Fruit fly (Drosophila melanogaster) whole organism, embryonic: ENCODE data around the gene CG43401.

Experiments used
- ATbp ChIP-seq: fragments of 200-800 bp; sonication (Bioruptor generic); optimal IDR thresholded peaks from 2 replicates; lab custom pipeline; 2017; ENCODE audit warnings: missing biosample characterization, mild to moderate bottlenecking, missing genetic modification characterization, missing genetic modification reagents
- Atf3 ChIP-seq: fragments of 200-800 bp; sonication (Bioruptor generic); optimal IDR thresholded peaks from 3 replicates; lab custom pipeline; 2016; ENCODE audit warnings: missing biosample characterization, missing genetic modification characterization
- CG10654 ChIP-seq: fragments of 200-800 bp; sonication (Bioruptor generic); optimal IDR thresholded peaks from 2 replicates; lab custom pipeline; 2016; ENCODE audit warnings: missing biosample characterization, missing genetic modification characterization
- CG12391 ChIP-seq: fragments of 200-800 bp; sonication (Bioruptor generic); optimal IDR thresholded peaks from 3 replicates; lab custom pipeline; 2018; ENCODE audit warnings: missing biosample characterization, mild to moderate bottlenecking, missing genetic modification characterization, moderate library complexity
- CG13775 ChIP-seq: fragments of 200-800 bp; sonication (Bioruptor generic); optimal IDR thresholded peaks from 3 replicates; lab custom pipeline; 2017; ENCODE audit warnings: missing biosample characterization, mild to moderate bottlenecking, missing genetic modification characterization
- CG14667 ChIP-seq: fragments of 200-800 bp; sonication (Bioruptor generic); IDR thresholded peaks from 2 replicates; pipeline ENCODE4 v1.3.6; 2022; ENCODE audit warnings: missing biosample characterization, missing genetic modification characterization
- CG14710 ChIP-seq: fragments of 200-800 bp; sonication (Bioruptor generic); optimal IDR thresholded peaks from 3 replicates; lab custom pipeline; 2019; ENCODE audit warnings: missing biosample characterization, mild to moderate bottlenecking, missing genetic modification characterization, moderate library complexity
- CG1529 ChIP-seq: fragments of 200-800 bp; sonication (Bioruptor generic); optimal IDR thresholded peaks from 3 replicates; lab custom pipeline; 2018; ENCODE audit warnings: missing biosample characterization, missing genetic modification characterization
- CG1603 ChIP-seq: fragments of 200-800 bp; sonication (Bioruptor generic); optimal IDR thresholded peaks from 2 replicates; lab custom pipeline; 2019; ENCODE audit warnings: missing biosample characterization, mild to moderate bottlenecking, missing genetic modification characterization, moderate library complexity
- CG16863 ChIP-seq: fragments of 200-800 bp; sonication (Bioruptor generic); optimal IDR thresholded peaks from 3 replicates; lab custom pipeline; 2016; ENCODE audit warnings: missing biosample characterization, missing genetic modification characterization
- CG17385 ChIP-seq: fragments of 200-800 bp; sonication (Bioruptor generic); optimal IDR thresholded peaks from 3 replicates; lab custom pipeline; 2018; ENCODE audit warnings: missing biosample characterization, mild to moderate bottlenecking, missing genetic modification characterization
- CG18476 ChIP-seq: fragments of 200-800 bp; sonication (Bioruptor generic); optimal IDR thresholded peaks from 2 replicates; lab custom pipeline; 2016; ENCODE audit warnings: missing biosample characterization, mild to moderate bottlenecking, missing genetic modification characterization
- CG30431 ChIP-seq: fragments of 200-800 bp; sonication (Bioruptor generic); optimal IDR thresholded peaks from 2 replicates; lab custom pipeline; 2017; ENCODE audit warnings: missing biosample characterization, missing genetic modification characterization
- CG31388 ChIP-seq: fragments of 200-800 bp; sonication (Bioruptor generic); optimal IDR thresholded peaks from 2 replicates; lab custom pipeline; 2016; ENCODE audit warnings: missing biosample characterization, missing genetic modification characterization
- CG3726 ChIP-seq: fragments of 200-800 bp; sonication (Bioruptor generic); IDR thresholded peaks from 3 replicates; pipeline ENCODE4, ENCODE4 v1.3.6; 2022; ENCODE audit warnings: missing biosample characterization, missing genetic modification characterization
- CG4707 ChIP-seq: fragments of 200-800 bp; sonication (Bioruptor generic); optimal IDR thresholded peaks from 2 replicates; lab custom pipeline; 2018; ENCODE audit warnings: missing biosample characterization, mild to moderate bottlenecking, missing genetic modification characterization, moderate library complexity
- CG5245 ChIP-seq: fragments of 200-800 bp; sonication (Bioruptor generic); optimal IDR thresholded peaks from 3 replicates; lab custom pipeline; 2016; ENCODE audit warnings: missing biosample characterization, missing genetic modification characterization
- CG6689 ChIP-seq: fragments of 200-800 bp; sonication (Bioruptor generic); IDR thresholded peaks from 2 replicates; pipeline ENCODE4 v1.3.6; 2022; ENCODE audit warnings: missing biosample characterization, missing genetic modification characterization
- CG7271 ChIP-seq: fragments of 200-800 bp; sonication (Bioruptor generic); optimal IDR thresholded peaks from 2 replicates; lab custom pipeline; 2018; ENCODE audit warnings: missing biosample characterization, mild to moderate bottlenecking, missing genetic modification characterization, moderate library complexity
- CG7786 ChIP-seq: fragments of 200-800 bp; sonication (Bioruptor generic); optimal IDR thresholded peaks from 2 replicates; lab custom pipeline; 2016; ENCODE audit warnings: missing biosample characterization, missing genetic modification characterization
- CG7839 ChIP-seq: fragments of 200-800 bp; sonication (Bioruptor generic); optimal IDR thresholded peaks from 3 replicates; lab custom pipeline; 2018; ENCODE audit warnings: missing biosample characterization, mild to moderate bottlenecking, missing genetic modification characterization, moderate library complexity
- CG9215 ChIP-seq: fragments of 200-800 bp; sonication (Bioruptor generic); IDR thresholded peaks from 2 replicates; pipeline ENCODE4 v1.3.6; 2022; ENCODE audit warnings: missing biosample characterization, missing genetic modification characterization
- CTCF ChIP-seq: fragments of 200-800 bp; sonication (Bioruptor generic); optimal IDR thresholded peaks from 2 replicates; lab custom pipeline; 2017; ENCODE audit warnings: missing biosample characterization, mild to moderate bottlenecking, missing genetic modification characterization, moderate library complexity
- CoRest ChIP-seq: fragments of 200-800 bp; sonication (Bioruptor generic); optimal IDR thresholded peaks from 3 replicates; lab custom pipeline; 2018; ENCODE audit warnings: missing biosample characterization, mild to moderate bottlenecking, missing genetic modification characterization, moderate library complexity
- Doc3 ChIP-seq: fragments of 200-800 bp; sonication (Bioruptor generic); IDR thresholded peaks from 3 replicates; pipeline ENCODE4 v1.3.6; 2022; ENCODE audit warnings: missing biosample characterization, missing genetic modification characterization; ENCODE audit not compliant: partially characterized antibody
- Fer2 ChIP-seq: fragments of 200-800 bp; sonication (Bioruptor generic); optimal IDR thresholded peaks from 2 replicates; lab custom pipeline; 2018; ENCODE audit warnings: missing biosample characterization, mild to moderate bottlenecking, missing genetic modification characterization, moderate library complexity
- Kr ChIP-seq: fragments of 200-800 bp; sonication (Bioruptor generic); optimal IDR thresholded peaks from 2 replicates; lab custom pipeline; 2017; ENCODE audit warnings: missing biosample characterization, mild to moderate bottlenecking, missing genetic modification characterization
- Lim3 ChIP-seq: fragments of 200-800 bp; sonication (Bioruptor generic); IDR thresholded peaks from 2 replicates; pipeline ENCODE4 v1.3.6; 2022; ENCODE audit warnings: missing biosample characterization, missing genetic modification characterization
- Lpt ChIP-seq: fragments of >200 bp; optimal IDR thresholded peaks from 2 replicates; lab custom pipeline; 2018; ENCODE audit warnings: missing biosample characterization, missing genetic modification characterization
- Nf-YC ChIP-seq: fragments of 200-800 bp; optimal IDR thresholded peaks from 3 replicates; lab custom pipeline; 2019; ENCODE audit warnings: missing biosample characterization, mild to moderate bottlenecking, missing genetic modification characterization, moderate library complexity
- NfI ChIP-seq: fragments of 200-800 bp; sonication (Bioruptor generic); optimal IDR thresholded peaks from 3 replicates; lab custom pipeline; 2018; ENCODE audit warnings: missing biosample characterization, mild to moderate bottlenecking, missing genetic modification characterization, moderate library complexity
- Rfx ChIP-seq: fragments of 200-800 bp; sonication (Bioruptor generic); IDR thresholded peaks from 2 replicates; pipeline ENCODE4 v1.3.6; 2022; ENCODE audit warnings: missing biosample characterization, missing genetic modification characterization
- Scr ChIP-seq: fragments of 200-800 bp; sonication (Bioruptor generic); IDR thresholded peaks from 2 replicates; pipeline ENCODE4 v1.3.6; 2022; ENCODE audit warnings: missing biosample characterization, missing genetic modification characterization; ENCODE audit not compliant: partially characterized antibody
- Sin3A ChIP-seq: fragments of >200 bp; optimal IDR thresholded peaks from 2 replicates; lab custom pipeline; 2018
- Sox100B ChIP-seq: fragments of 200-800 bp; sonication (Bioruptor generic); optimal IDR thresholded peaks from 3 replicates; lab custom pipeline; 2018; ENCODE audit warnings: missing biosample characterization, mild to moderate bottlenecking, missing genetic modification characterization
- Tbp ChIP-seq: fragments of >200 bp; optimal IDR thresholded peaks from 2 replicates; lab custom pipeline; 2018; ENCODE audit warnings: missing biosample characterization, missing genetic modification characterization
- aop ChIP-seq: fragments of 200-800 bp; sonication (Bioruptor generic); IDR thresholded peaks from 2 replicates; pipeline ENCODE4 v1.3.6; 2022; ENCODE audit warnings: missing biosample characterization, missing genetic modification characterization
- ato ChIP-seq: fragments of 200-800 bp; sonication (Bioruptor generic); IDR thresholded peaks from 2 replicates; pipeline ENCODE4 v1.3.6; 2022; ENCODE audit warnings: missing biosample characterization, missing genetic modification characterization; ENCODE audit not compliant: partially characterized antibody
- danr ChIP-seq: fragments of 200-800 bp; sonication (Bioruptor generic); IDR thresholded peaks from 2 replicates; pipeline ENCODE4 v1.3.6; 2022; ENCODE audit warnings: missing biosample characterization, missing genetic modification characterization
- ftz-f1 ChIP-seq: fragments of 200-800 bp; sonication (Bioruptor generic); optimal IDR thresholded peaks from 2 replicates; lab custom pipeline; 2016; ENCODE audit warnings: missing biosample characterization, missing genetic modification characterization
- hth ChIP-seq: fragments of >200 bp; optimal IDR thresholded peaks from 2 replicates; lab custom pipeline; 2017; ENCODE audit warnings: inconsistent platforms
- nerfin-1 ChIP-seq: fragments of 200-800 bp; sonication (Bioruptor generic); optimal IDR thresholded peaks from 3 replicates; lab custom pipeline; 2019; ENCODE audit warnings: missing biosample characterization, mild to moderate bottlenecking, missing genetic modification characterization, moderate library complexity
- pb ChIP-seq: fragments of 200-800 bp; sonication (Bioruptor generic); optimal IDR thresholded peaks from 3 replicates; lab custom pipeline; 2016; ENCODE audit warnings: missing biosample characterization, missing genetic modification characterization
- psq ChIP-seq: fragments of 200-800 bp; sonication (Bioruptor generic); optimal IDR thresholded peaks from 2 replicates; lab custom pipeline; 2017; ENCODE audit warnings: missing biosample characterization, missing genetic modification characterization
- salm ChIP-seq: fragments of 200-800 bp; sonication (Bioruptor generic); optimal IDR thresholded peaks from 2 replicates; lab custom pipeline; 2018; ENCODE audit warnings: missing biosample characterization, mild to moderate bottlenecking, missing genetic modification characterization
- schlank ChIP-seq: fragments of 200-800 bp; sonication (Bioruptor generic); optimal IDR thresholded peaks from 2 replicates; lab custom pipeline; 2018; ENCODE audit warnings: missing biosample characterization, mild to moderate bottlenecking, missing genetic modification characterization
- sima ChIP-seq: fragments of 200-800 bp; sonication (Bioruptor generic); optimal IDR thresholded peaks from 2 replicates; lab custom pipeline; 2016; ENCODE audit warnings: missing biosample characterization, missing genetic modification characterization
- slp2 ChIP-seq: fragments of 200-800 bp; sonication (Bioruptor generic); optimal IDR thresholded peaks from 2 replicates; lab custom pipeline; 2016; ENCODE audit warnings: missing biosample characterization, missing genetic modification characterization
- tna ChIP-seq: fragments of 200-800 bp; sonication (Bioruptor generic); IDR thresholded peaks from 2 replicates; pipeline ENCODE4 v1.3.6; 2022; ENCODE audit warnings: missing biosample characterization, missing genetic modification characterization; ENCODE audit not compliant: partially characterized antibody
- ttk ChIP-seq: fragments of 200-800 bp; sonication (Bioruptor generic); IDR thresholded peaks from 2 replicates; pipeline ENCODE4 v2.1.2; 2022; ENCODE audit warnings: missing biosample characterization, missing genetic modification characterization
- vfl ChIP-seq: fragments of 200-800 bp; sonication (Bioruptor generic); optimal IDR thresholded peaks from 2 replicates; lab custom pipeline; 2016; ENCODE audit warnings: missing biosample characterization, missing genetic modification characterization
- vnd ChIP-seq: fragments of 200-800 bp; sonication (Bioruptor generic); IDR thresholded peaks from 3 replicates; pipeline ENCODE4 v1.3.6; 2022; ENCODE audit warnings: missing biosample characterization, missing genetic modification characterization; ENCODE audit not compliant: partially characterized antibody
- wor ChIP-seq: fragments of 200-800 bp; sonication (Bioruptor generic); IDR thresholded peaks from 2 replicates; pipeline ENCODE4 v1.3.6; 2022; ENCODE audit warnings: missing biosample characterization, missing genetic modification characterization

The CG43401 gene

dm6 chr2L:1473427-1473826 is 45.2 kb downstream of the CG43401 start (continued):
- TF ChIP-seq CG3726 (GFP tag; lab: Robert Waterston, UW): no peak
- TF ChIP-seq nerfin-1: no peak
- TF ChIP-seq CG5245 (GFP tag; lab: Kevin White, UChicago): no peak
- no peak for TF ChIP-seq aop (GFP tag; lab: Robert Waterston, UW)
- TF ChIP-seq CG13775: peak; percentile 30
- no peak for TF ChIP-seq CG17385 (GFP tag; lab: Kevin White, UChicago)
- TF ChIP-seq CG1529 (GFP tag; lab: Kevin White, UChicago): no peak
- TF ChIP-seq danr: no peak
- TF ChIP-seq Fer2: no peak
- TF ChIP-seq Lim3: no peak
- no peak for TF ChIP-seq CG30431 (GFP tag; lab: Kevin White, UChicago)
- TF ChIP-seq CG10654 (GFP tag; lab: Kevin White, UChicago): peak; percentile 13
- TF ChIP-seq CG1603: peak; percentile 68
- no peak for TF ChIP-seq Lpt (GFP tag; lab: Kevin White, UChicago)
- TF ChIP-seq Nf-YC: no peak
- no peak for TF ChIP-seq ftz-f1 (GFP tag; lab: Kevin White, UChicago)
- TF ChIP-seq CG18476: no peak
- no peak for TF ChIP-seq CG7786
- no peak for TF ChIP-seq ato (GFP tag; lab: Robert Waterston, UW)
- TF ChIP-seq vfl (GFP tag; lab: Kevin White, UChicago): no peak
- peak; percentile 55; the same call in 1 of the 2 replicates for TF ChIP-seq CG14667 (GFP tag; lab: Robert Waterston, UW)
- peak; percentile 9 for TF ChIP-seq CoRest (tag; lab: Kevin White, UChicago)
- no peak for TF ChIP-seq CG4707 (GFP tag; lab: Kevin White, UChicago)
- peak; percentile 68 for TF ChIP-seq CG6689 (GFP tag; lab: Robert Waterston, UW)
- TF ChIP-seq ttk (GFP tag; lab: Robert Waterston, UW): peak; percentile 26; the same call in 1 of the 2 replicates
- TF ChIP-seq sima: no peak
- TF ChIP-seq ATbp (GFP tag; lab: Kevin White, UChicago): peak; percentile 24
- no peak for TF ChIP-seq CG16863
- no peak for TF ChIP-seq hth
- no peak for TF ChIP-seq wor
- no peak for TF ChIP-seq Scr
- peak; percentile 48; the same call in 1 of the 2 replicates for TF ChIP-seq Rfx (GFP tag; lab: Robert Waterston, UW)
- peak; percentile 19 for TF ChIP-seq Kr (GFP tag; lab: Kevin White, UChicago)
- TF ChIP-seq CG12391 (tag; lab: Kevin White, UChicago): peak; percentile 34
- TF ChIP-seq CG31388 (GFP tag; lab: Kevin White, UChicago): no peak
- no peak for TF ChIP-seq Atf3
- no peak for TF ChIP-seq NfI
- TF ChIP-seq vnd: no peak
- no peak for TF ChIP-seq pb (GFP tag; lab: Kevin White, UChicago)
- no peak for TF ChIP-seq CTCF (GFP tag; lab: Kevin White, UChicago)
- TF ChIP-seq psq: no peak
- TF ChIP-seq Doc3: no peak
- TF ChIP-seq salm (tag; lab: Kevin White, UChicago): no peak
- TF ChIP-seq Tbp (GFP tag; lab: Kevin White, UChicago): no peak
- TF ChIP-seq tna (GFP tag; lab: Robert Waterston, UW): no peak
- no peak for TF ChIP-seq Sin3A (lab: Kevin White, UChicago)
- no peak for TF ChIP-seq CG7271
- no peak for TF ChIP-seq schlank
- no peak for TF ChIP-seq slp2 (GFP tag; lab: Kevin White, UChicago)
- peak; percentile 3 for TF ChIP-seq Sox100B
- peak; percentile 56 for TF ChIP-seq CG7839 (tag; lab: Kevin White, UChicago)
- peak; percentile 42 for TF ChIP-seq CG14710 (tag; lab: Kevin White, UChicago)
- peak; percentile 44; the same call in 1 of the 2 replicates for TF ChIP-seq CG9215
